Fruit fly (Drosophila melanogaster) whole organism, wandering third instar larva: ENCODE measurements around the gene Edem1.

Source experiments
- OdsH ChIP-seq: fragments of 200-800 bp; sonication (Bioruptor generic); optimal IDR thresholded peaks from 2 replicates; lab custom pipeline; 2016; ENCODE audit warnings: missing biosample characterization, mild to moderate bottlenecking, missing genetic modification characterization
- Sp1 ChIP-seq: fragments of 200-800 bp; sonication (Bioruptor generic); optimal IDR thresholded peaks from 3 replicates; lab custom pipeline; 2019; ENCODE audit warnings: missing biosample characterization, mild to moderate bottlenecking, missing genetic modification characterization, moderate library complexity
- dsf ChIP-seq: sonication (Bioruptor generic); optimal IDR thresholded peaks from 2 replicates; lab custom pipeline; 2016; ENCODE audit warnings: missing biosample characterization, missing genetic modification characterization, borderline replicate concordance
- fru ChIP-seq: fragments of 200-800 bp; sonication (Bioruptor generic); optimal IDR thresholded peaks from 3 replicates; lab custom pipeline; 2016; ENCODE audit warnings: missing biosample characterization, mild to moderate bottlenecking, missing genetic modification characterization

- TF ChIP-seq dsf (GFP tag; lab: Kevin White, UChicago) = no peak
- no peak for TF ChIP-seq OdsH (GFP tag; lab: Kevin White, UChicago)
- TF ChIP-seq fru (GFP tag; lab: Kevin White, UChicago) = no peak
- TF ChIP-seq Sp1 (GFP tag; lab: Kevin White, UChicago) = no peak
These were observed 8.4 kb downstream of the Edem1 start, which contains the start of gene arm for dm6 chrX:1900123-1900818.
